Fruit fly (Drosophila melanogaster) whole organism, pupa: ENCODE results near the gene CG14718.
A peak's percentile ranks its signal among the peaks of the same experiment; 100 is the strongest.

ENCODE experiments used
- CG13204 ChIP-seq: fragments of 200-800 bp; sonication (Bioruptor generic); optimal IDR thresholded peaks from 2 replicates; lab custom pipeline; 2018; ENCODE audit warnings: missing biosample characterization, mild to moderate bottlenecking, missing genetic modification characterization, moderate library complexity
- CG15710 ChIP-seq: fragments of 200-800 bp; sonication (Bioruptor generic); optimal IDR thresholded peaks from 2 replicates; lab custom pipeline; 2018; ENCODE audit warnings: missing biosample characterization, mild to moderate bottlenecking, missing genetic modification characterization, moderate library complexity
- CG4496 ChIP-seq: fragments of 200-800 bp; sonication (Bioruptor generic); IDR thresholded peaks from 3 replicates; pipeline ENCODE4 v1.3.6; 2022; ENCODE audit warnings: missing biosample characterization, missing genetic modification characterization
- CG8159 ChIP-seq: fragments of 200-800 bp; sonication (Bioruptor generic); optimal IDR thresholded peaks from 3 replicates; lab custom pipeline; 2018; ENCODE audit warnings: missing biosample characterization, mild to moderate bottlenecking, missing genetic modification characterization, moderate library complexity
- EcR ChIP-seq: fragments of 200-800 bp; sonication (Bioruptor generic); optimal IDR thresholded peaks from 3 replicates; lab custom pipeline; 2019; ENCODE audit warnings: missing biosample characterization, missing genetic modification characterization, mild to moderate bottlenecking, moderate library complexity, missing genetic modification reagents
- Pif1B ChIP-seq: fragments of 200-800 bp; sonication (Bioruptor generic); optimal IDR thresholded peaks from 3 replicates; lab custom pipeline; 2016; ENCODE audit warnings: missing biosample characterization, missing genetic modification characterization
- rn ChIP-seq: fragments of 200-800 bp; sonication (Bioruptor generic); IDR thresholded peaks from 2 replicates; pipeline ENCODE4 v1.3.6; 2022; ENCODE audit warnings: missing biosample characterization, missing genetic modification characterization

- TF ChIP-seq CG15710 (tag; lab: Kevin White, UChicago) (no peak), EcR (peak; percentile 44), CG8159 (no peak), Pif1B (no peak), rn (GFP tag; lab: Robert Waterston, UW) (no peak), CG4496 (GFP tag; lab: Robert Waterston, UW) (no peak), CG13204 (no peak)
Observed at dm6 chr3R:11669017-11669953, 31.1 kb upstream of the CG14718 start.
